Worm (Caenorhabditis elegans): Measurements from ENCODE around the gene str-250.

Gene str-250

ce11 chrV:13961927-13962419 lies 43.5 kb downstream of the str-250 start, which contains the start of the genes algn-13 and R10D12.13:
algn-13 (minus strand) TSS chrV:13961977.
R10D12.13 (plus strand) TSS chrV:13962417.
- TF ChIP-seq mep-1 (tag; optimal IDR thresholded peaks at IDR 0.05): no peak
- peak; percentile 58; the same call in 1 of the 2 replicates for TF ChIP-seq T26A8.4 (GFP tag; IDR thresholded peaks at IDR 0.05)
- TF ChIP-seq mdl-1 (tag; optimal IDR thresholded peaks at IDR 0.05): no peak
- no peak for TF ChIP-seq nhr-111 (GFP tag; optimal IDR thresholded peaks at IDR 0.05)
- TF ChIP-seq spr-1 (tag; optimal IDR thresholded peaks at IDR 0.05): peak; percentile 41
- TF ChIP-seq unc-130 (GFP tag; optimal IDR thresholded peaks at IDR 0.05): peak; percentile 72
- TF ChIP-seq duxl-1 (tag; optimal IDR thresholded peaks at IDR 0.05; ENCODE audit: poor library complexity): peak; percentile 54
- peak in 1 of 2 experiments; percentile 10 for TF ChIP-seq hif-1 (tag; optimal IDR thresholded peaks at IDR 0.05)
- peak; percentile 63 for TF ChIP-seq hmg-1.1 (GFP tag; IDR thresholded peaks at IDR 0.05)
- TF ChIP-seq pha-4 (GFP tag; IDR thresholded peaks at IDR 0.05): peak; percentile 73; the same call in 1 of the 2 replicates
- TF ChIP-seq pha-4 (tag; optimal IDR thresholded peaks at IDR 0.05): no peak
- TF ChIP-seq nhr-6 (tag; optimal IDR thresholded peaks at IDR 0.05): peak; percentile 35
- peak; percentile 93 for TF ChIP-seq mes-2 (tag; optimal IDR thresholded peaks at IDR 0.05; ENCODE audit: poor library complexity, severe bottlenecking)
- TF ChIP-seq ces-1 (GFP tag; optimal IDR thresholded peaks at IDR 0.05): peak; percentile 5
- TF ChIP-seq arid-1 (GFP tag; conservative IDR thresholded peaks at IDR 0.05): peak; percentile 56; the same call in 1 of the 2 replicates
- peak; percentile 19 for TF ChIP-seq nhr-28 (tag; optimal IDR thresholded peaks at IDR 0.05)
- peak; percentile 1 for TF ChIP-seq nhr-11 (tag; optimal IDR thresholded peaks at IDR 0.05)
- TF ChIP-seq nhr-102 (tag; optimal IDR thresholded peaks at IDR 0.05): peak; percentile 19
- TF ChIP-seq lin-13 (GFP tag; optimal IDR thresholded peaks at IDR 0.05): peak; percentile 7
- peak; percentile 70 for TF ChIP-seq dpl-1 (GFP tag; optimal IDR thresholded peaks at IDR 0.05)
- TF ChIP-seq lin-38 (GFP tag; IDR thresholded peaks at IDR 0.05): peak; percentile 82
- no peak for TF ChIP-seq lim-7 (GFP tag; IDR thresholded peaks at IDR 0.05)
- TF ChIP-seq dve-1 (tag; optimal IDR thresholded peaks at IDR 0.05; ENCODE audit: insufficient read depth): peak; percentile 61
- no peak for TF ChIP-seq lin-29 (GFP tag; IDR thresholded peaks at IDR 0.05)
- TF ChIP-seq rbr-2 (tag; optimal IDR thresholded peaks at IDR 0.05): peak; percentile 32
- TF ChIP-seq aha-1 (tag): peak; percentile 81
- peak; percentile 55 for TF ChIP-seq hlh-11 (tag; optimal IDR thresholded peaks at IDR 0.05)
- peak; percentile 43; the same call in 1 of the 2 replicates for TF ChIP-seq ctbp-1 (GFP tag; IDR thresholded peaks at IDR 0.05)
- TF ChIP-seq daf-16 (GFP tag; optimal IDR thresholded peaks at IDR 0.05): no peak
- peak; percentile 27 for TF ChIP-seq daf-16 (tag; optimal IDR thresholded peaks at IDR 0.05)
- TF ChIP-seq Y48G9A.11 (GFP tag; IDR thresholded peaks at IDR 0.05): 0 out of 2 replicates have a peak, but pooled peaks have one; percentile 32
- TF ChIP-seq snpc-1.2 (GFP tag; IDR thresholded peaks at IDR 0.05): peak; percentile 61; the same call in 1 of the 2 replicates
- TF ChIP-seq skn-1 (tag; optimal IDR thresholded peaks at IDR 0.05): no peak
- TF ChIP-seq ceh-32 (tag; optimal IDR thresholded peaks at IDR 0.05; ENCODE audit: poor library complexity): no peak

ce11 chrV:13963279-13963976 lies 45.0 kb downstream of the str-250 start, which contains the start of gene sao-1:
sao-1 (plus strand) TSS chrV:13963926.
- TF ChIP-seq nhr-25 (tag; optimal IDR thresholded peaks at IDR 0.05; ENCODE audit: borderline replicate concordance, insufficient read depth): peak; percentile 29
- TF ChIP-seq mep-1 (tag; optimal IDR thresholded peaks at IDR 0.05): no peak
- TF ChIP-seq nhr-28 (tag; optimal IDR thresholded peaks at IDR 0.05): peak; percentile 5
- no peak for TF ChIP-seq F37D6.2 (tag; optimal IDR thresholded peaks at IDR 0.05)
- no peak for TF ChIP-seq ceh-62 (tag; optimal IDR thresholded peaks at IDR 0.05)
- no peak for TF ChIP-seq daf-12 (tag; optimal IDR thresholded peaks at IDR 0.05)
- TF ChIP-seq lin-1 (GFP tag; IDR thresholded peaks at IDR 0.05): no peak
- TF ChIP-seq F26F4.8 (GFP tag; conservative IDR thresholded peaks at IDR 0.05): no peak
- TF ChIP-seq hif-1 (tag; optimal IDR thresholded peaks at IDR 0.05): no peak
- no peak for TF ChIP-seq egl-43 (GFP tag; IDR thresholded peaks at IDR 0.05)
- no peak for TF ChIP-seq daf-19 (GFP tag; conservative IDR thresholded peaks at IDR 0.05)
